Worm (Caenorhabditis elegans) whole organism, young adult: ENCODE data around the gene C14B9.2.

Source experiments
- B0019.2 ChIP-seq: fragments of 200-800 bp; sonication (Bioruptor generic); conservative IDR thresholded peaks from 2 replicates; pipeline ENCODE4 v1.3.6; 2022; ENCODE audit warnings: missing genetic modification reagents, missing genetic modification characterization, missing compliant biosample characterization
- B0035.1 ChIP-seq: sonication (generic microtip); optimal IDR thresholded peaks from 2 replicates; lab custom pipeline; 2016; ENCODE audit warnings: missing genetic modification characterization, mild to moderate bottlenecking, missing compliant biosample characterization, missing genotype, missing genetic modification reagents
- B0261.1 ChIP-seq: sonication (generic microtip); optimal IDR thresholded peaks from 2 replicates; lab custom pipeline; 2016; ENCODE audit warnings: mild to moderate bottlenecking, missing genetic modification characterization, moderate library complexity, missing compliant biosample characterization
- F23B12.7 ChIP-seq: sonication (generic microtip); optimal IDR thresholded peaks from 2 replicates; lab custom pipeline; 2017; ENCODE audit warnings: missing genetic modification characterization, mild to moderate bottlenecking, missing compliant biosample characterization, antibody characterized with exemption, moderate library complexity; ENCODE audit not compliant: insufficient read depth
- F57C9.4 ChIP-seq: sonication (generic microtip); optimal IDR thresholded peaks from 2 replicates; lab custom pipeline; 2017; ENCODE audit warnings: mild to moderate bottlenecking, missing genetic modification characterization, missing compliant biosample characterization
- T26A5.8 ChIP-seq: sonication (generic microtip); optimal IDR thresholded peaks from 2 replicates; lab custom pipeline; 2016; ENCODE audit warnings: missing genetic modification characterization, missing compliant biosample characterization
- Y53G8AR.9 ChIP-seq: fragments of 200-800 bp; sonication (Bioruptor generic); conservative IDR thresholded peaks from 2 replicates; pipeline ENCODE4 v1.3.6; 2022; ENCODE audit warnings: missing genetic modification reagents, missing genetic modification characterization, missing compliant biosample characterization
- Y79H2A.3 ChIP-seq: fragments of 200-800 bp; sonication (Bioruptor generic); conservative IDR thresholded peaks from 2 replicates; pipeline ENCODE4 v1.3.6; 2022; ENCODE audit warnings: missing genetic modification reagents, missing genetic modification characterization, missing compliant biosample characterization
- Y95B8A.8 ChIP-seq: fragments of 200-800 bp; sonication (Bioruptor generic); IDR thresholded peaks from 2 replicates; pipeline ENCODE4 v1.3.6; 2022; ENCODE audit warnings: missing genetic modification reagents, missing genetic modification characterization, missing compliant biosample characterization
- ZK185.1 ChIP-seq: sonication (generic microtip); optimal IDR thresholded peaks from 2 replicates; lab custom pipeline; 2016; ENCODE audit warnings: mild to moderate bottlenecking, missing genetic modification characterization, missing compliant biosample characterization; ENCODE audit not compliant: poor library complexity, severe bottlenecking
- attf-6 ChIP-seq: fragments of 200-800 bp; sonication (Bioruptor generic); IDR thresholded peaks from 2 replicates; pipeline ENCODE4 v1.3.6; 2022; ENCODE audit warnings: missing genetic modification reagents, missing genetic modification characterization, missing compliant biosample characterization
- bed-2 ChIP-seq: fragments of 200-800 bp; sonication (Bioruptor generic); IDR thresholded peaks from 2 replicates; pipeline ENCODE4 v1.3.6; 2022; ENCODE audit warnings: missing genetic modification reagents, missing genetic modification characterization, missing compliant biosample characterization
- cebp-1 ChIP-seq, 2 experiments: fragments of 200-800 bp in 1 of 2; sonication (Bioruptor generic) in 1 of 2; sonication (generic microtip) in 1 of 2; IDR thresholded peaks in 1 of 2; optimal IDR thresholded peaks in 1 of 2; 2 replicates each; pipeline versions ENCODE4 v1.3.6 to Lab custom; 2017 to 2022; ENCODE audit warnings: missing compliant biosample characterization in 2 of 2, missing genetic modification characterization in 2 of 2, mild to moderate bottlenecking in 1 of 2, missing genetic modification reagents in 1 of 2, moderate library complexity in 1 of 2
- ceh-100 ChIP-seq: fragments of 200-800 bp; sonication (Bioruptor generic); IDR thresholded peaks from 2 replicates; pipeline ENCODE4 v1.3.6; 2022; ENCODE audit warnings: missing genetic modification reagents, missing genetic modification characterization, missing compliant biosample characterization
- ceh-27 ChIP-seq: fragments of 200-800 bp; sonication (Bioruptor generic); optimal IDR thresholded peaks from 2 replicates; lab custom pipeline; 2018; ENCODE audit warnings: mild to moderate bottlenecking, missing genetic modification characterization, moderate library complexity, missing compliant biosample characterization
- ceh-40 ChIP-seq: fragments of 200-800 bp; sonication (Bioruptor generic); IDR thresholded peaks from 2 replicates; pipeline ENCODE4 v1.3.6; 2022; ENCODE audit warnings: missing genetic modification characterization, missing compliant biosample characterization
- ceh-58 ChIP-seq: fragments of 200-800 bp; sonication (Bioruptor generic); IDR thresholded peaks from 2 replicates; pipeline ENCODE4 v1.3.6; 2022; ENCODE audit warnings: missing genetic modification characterization, missing compliant biosample characterization
- chd-7 ChIP-seq: sonication (generic microtip); optimal IDR thresholded peaks from 2 replicates; lab custom pipeline; 2016; ENCODE audit warnings: mild to moderate bottlenecking, missing genetic modification characterization, moderate library complexity, missing compliant biosample characterization
- dpff-1 ChIP-seq: sonication (generic microtip); optimal IDR thresholded peaks from 2 replicates; lab custom pipeline; 2017; ENCODE audit warnings: mild to moderate bottlenecking, missing genetic modification characterization, missing compliant biosample characterization
- egl-18 ChIP-seq: fragments of 200-800 bp; sonication (Bioruptor generic); IDR thresholded peaks from 2 replicates; pipeline ENCODE4 v1.3.6; 2022; ENCODE audit warnings: missing genetic modification reagents, missing genetic modification characterization, missing compliant biosample characterization
- gei-17 ChIP-seq: fragments of 200-800 bp; sonication (Bioruptor generic); optimal IDR thresholded peaks from 2 replicates; lab custom pipeline; 2018; ENCODE audit warnings: mild to moderate bottlenecking, missing genetic modification characterization, missing compliant biosample characterization
- hmg-1.2 ChIP-seq: fragments of 200-800 bp; sonication (Bioruptor generic); IDR thresholded peaks from 2 replicates; pipeline ENCODE4 v1.3.6; 2022; ENCODE audit warnings: missing genetic modification reagents, missing genetic modification characterization, missing compliant biosample characterization
- let-526 ChIP-seq: fragments of 200-800 bp; sonication (Bioruptor generic); IDR thresholded peaks from 2 replicates; pipeline ENCODE4 v1.3.6; 2022; ENCODE audit warnings: missing genetic modification reagents, missing genetic modification characterization, missing compliant biosample characterization
- let-607 ChIP-seq, 2 experiments: fragments of 200-800 bp in 1 of 2; sonication (Bioruptor generic) in 1 of 2; sonication (generic microtip) in 1 of 2; optimal IDR thresholded peaks; 2 replicates each; lab custom pipeline; 2016 to 2018; ENCODE audit warnings: mild to moderate bottlenecking in 2 of 2, missing compliant biosample characterization in 2 of 2, missing genetic modification characterization in 2 of 2, moderate library complexity in 2 of 2, missing genotype in 1 of 2
- lin-54 ChIP-seq: fragments of 200-800 bp; sonication (Bioruptor generic); optimal IDR thresholded peaks from 2 replicates; lab custom pipeline; 2018; ENCODE audit warnings: mild to moderate bottlenecking, missing genetic modification characterization, missing compliant biosample characterization
- lir-1 ChIP-seq: fragments of 200-800 bp; sonication (Bioruptor generic); conservative IDR thresholded peaks from 2 replicates; pipeline ENCODE4 v1.3.6; 2022; ENCODE audit warnings: missing genetic modification reagents, missing genetic modification characterization, missing compliant biosample characterization
- madf-8 ChIP-seq: fragments of 200-800 bp; sonication (Bioruptor generic); conservative IDR thresholded peaks from 2 replicates; pipeline ENCODE4 v1.3.6; 2022; ENCODE audit warnings: missing genetic modification reagents, missing genetic modification characterization, missing compliant biosample characterization
- nfya-1 ChIP-seq: sonication (generic microtip); optimal IDR thresholded peaks from 2 replicates; lab custom pipeline; 2017; ENCODE audit warnings: antibody characterized with exemption, missing compliant biosample characterization, missing genetic modification characterization, borderline replicate concordance; ENCODE audit not compliant: insufficient read depth
- nfya-2 ChIP-seq: fragments of 200-800 bp; sonication (Bioruptor generic); IDR thresholded peaks from 2 replicates; pipeline ENCODE4 v1.3.6; 2022; ENCODE audit warnings: missing genetic modification reagents, missing genetic modification characterization, missing compliant biosample characterization
- nhr-120 ChIP-seq: fragments of 200-800 bp; sonication (Bioruptor generic); IDR thresholded peaks from 2 replicates; pipeline ENCODE4 v1.3.6; 2022; ENCODE audit warnings: missing genetic modification characterization, missing compliant biosample characterization
- nhr-27 ChIP-seq: fragments of 200-800 bp; sonication (Bioruptor generic); optimal IDR thresholded peaks from 2 replicates; lab custom pipeline; 2018; ENCODE audit warnings: mild to moderate bottlenecking, missing genetic modification characterization, moderate library complexity, missing compliant biosample characterization
- rec-8 ChIP-seq, 2 experiments: sonication (generic microtip); optimal IDR thresholded peaks; 2 replicates each; lab custom pipeline; 2016; ENCODE audit warnings: mild to moderate bottlenecking in 2 of 2, missing genetic modification characterization in 2 of 2, missing genetic modification reagents in 2 of 2, missing genotype in 2 of 2, missing biosample characterization in 1 of 2, missing compliant biosample characterization in 1 of 2, moderate library complexity in 1 of 2
- repo-1 ChIP-seq: sonication (generic microtip); optimal IDR thresholded peaks from 2 replicates; lab custom pipeline; 2017; ENCODE audit warnings: mild to moderate bottlenecking, missing genetic modification characterization, missing compliant biosample characterization
- sea-2 ChIP-seq: fragments of 200-800 bp; sonication (Bioruptor generic); IDR thresholded peaks from 2 replicates; pipeline ENCODE4 v1.3.6; 2022; ENCODE audit warnings: missing genetic modification characterization, missing compliant biosample characterization
- snpc-1.3 ChIP-seq: sonication (generic microtip); optimal IDR thresholded peaks from 2 replicates; lab custom pipeline; 2017; ENCODE audit warnings: missing genetic modification characterization, mild to moderate bottlenecking, missing compliant biosample characterization, antibody characterized with exemption, moderate library complexity, missing genotype, missing genetic modification reagents; ENCODE audit not compliant: insufficient read depth
- snpc-3.4 ChIP-seq: sonication (generic microtip); optimal IDR thresholded peaks from 2 replicates; lab custom pipeline; 2017; ENCODE audit warnings: missing genetic modification characterization, mild to moderate bottlenecking, missing compliant biosample characterization, antibody characterized with exemption, moderate library complexity, missing genotype, missing genetic modification reagents
- somi-1 ChIP-seq: fragments of 200-800 bp; sonication (Bioruptor generic); optimal IDR thresholded peaks from 2 replicates; lab custom pipeline; 2018; ENCODE audit warnings: mild to moderate bottlenecking, missing genetic modification characterization, missing compliant biosample characterization
- sptf-2 ChIP-seq: fragments of 200-800 bp; sonication (Bioruptor generic); optimal IDR thresholded peaks from 2 replicates; lab custom pipeline; 2018; ENCODE audit warnings: mild to moderate bottlenecking, missing genetic modification characterization, missing compliant biosample characterization
- tbp1 ChIP-seq: fragments of 200-800 bp; sonication (Bioruptor generic); optimal IDR thresholded peaks from 2 replicates; lab custom pipeline; 2018; ENCODE audit warnings: mild to moderate bottlenecking, missing genetic modification characterization, missing compliant biosample characterization
- tlf-1 ChIP-seq: fragments of 200-800 bp; sonication (Bioruptor generic); optimal IDR thresholded peaks from 2 replicates; lab custom pipeline; 2018; ENCODE audit warnings: mild to moderate bottlenecking, missing genetic modification characterization, missing compliant biosample characterization
- unc-130 ChIP-seq: sonication (generic microtip); optimal IDR thresholded peaks from 2 replicates; lab custom pipeline; 2016; ENCODE audit warnings: missing genetic modification reagents, missing genetic modification characterization, missing compliant biosample characterization
- unc-62 ChIP-seq: fragments of 150-350 bp; optimal IDR thresholded peaks from 2 replicates; lab custom pipeline; 2014; ENCODE audit warnings: missing biosample characterization, missing genetic modification reagents, missing genetic modification characterization
- ztf-25 ChIP-seq: fragments of 200-800 bp; sonication (Bioruptor generic); IDR thresholded peaks from 2 replicates; pipeline ENCODE4 v1.3.6; 2022; ENCODE audit warnings: missing genetic modification reagents, missing genetic modification characterization, missing compliant biosample characterization
- ztf-26 ChIP-seq: sonication (generic microtip); optimal IDR thresholded peaks from 2 replicates; lab custom pipeline; 2017; ENCODE audit warnings: missing genetic modification characterization, missing compliant biosample characterization
- ztf-6 ChIP-seq: fragments of 200-800 bp; sonication (Bioruptor generic); IDR thresholded peaks from 2 replicates; pipeline ENCODE4 v1.3.6; 2022; ENCODE audit warnings: missing genetic modification reagents, missing genetic modification characterization, missing compliant biosample characterization

Gene C14B9.2

ce11 chrIII:8109459-8110057, 23.9 kb upstream of the C14B9.2 start (continued):
- peak; percentile 55 for TF ChIP-seq repo-1 (tag; lab: Kevin White, UChicago)
- peak; percentile 59 for TF ChIP-seq ZK185.1
- TF ChIP-seq Y53G8AR.9 (GFP tag; lab: Robert Waterston, UW) = peak; percentile 64; the same call in 1 of the 2 replicates
- TF ChIP-seq let-607 (tag; optimal IDR thresholded peaks at IDR 0.05; lab: Kevin White, UChicago) = peak; percentile 39 to 67
- TF ChIP-seq attf-6 = peak; percentile 69; the same call in 1 of the 2 replicates
- TF ChIP-seq nhr-27 (tag; lab: Kevin White, UChicago) = no peak
- peak; percentile 39 for TF ChIP-seq sptf-2 (GFP tag; lab: Kevin White, UChicago)
- TF ChIP-seq chd-7 (tag; lab: Kevin White, UChicago) = peak; percentile 81
- no peak for TF ChIP-seq egl-18
- no peak for TF ChIP-seq cebp-1 (GFP tag; IDR thresholded peaks at IDR 0.05; lab: Robert Waterston, UW)
- TF ChIP-seq cebp-1 (tag; optimal IDR thresholded peaks at IDR 0.05; lab: Kevin White, UChicago) = peak; percentile 73
- TF ChIP-seq ceh-100 (GFP tag; lab: Robert Waterston, UW) = peak; percentile 57
- TF ChIP-seq ceh-27 (GFP tag; lab: Kevin White, UChicago) = peak; percentile 89
- TF ChIP-seq bed-2 = no peak
- no peak for TF ChIP-seq Y79H2A.3 (GFP tag; lab: Robert Waterston, UW)
- TF ChIP-seq nfya-2 (GFP tag; lab: Robert Waterston, UW) = 0 out of 2 replicates have a peak, but pooled peaks have one; percentile 20
- TF ChIP-seq ceh-58 (GFP tag; lab: Robert Waterston, UW) = no peak
- TF ChIP-seq ceh-40 (GFP tag; lab: Robert Waterston, UW) = 0 out of 2 replicates have a peak, but pooled peaks have one; percentile 57
- peak; percentile 62 for TF ChIP-seq B0035.1 (tag; lab: Kevin White, UChicago)
- TF ChIP-seq F57C9.4 = no peak
- no peak for TF ChIP-seq dpff-1 (tag; lab: Kevin White, UChicago)
- TF ChIP-seq lir-1 (GFP tag; lab: Robert Waterston, UW) = no peak
- TF ChIP-seq B0261.1 = peak; percentile 93
- no peak for TF ChIP-seq nhr-120 (GFP tag; lab: Robert Waterston, UW)
- 0 out of 2 replicates have a peak, but pooled peaks have one; percentile 46 for TF ChIP-seq B0019.2 (GFP tag; lab: Robert Waterston, UW)
- peak; percentile 69 for TF ChIP-seq snpc-1.3
- TF ChIP-seq gei-17 = peak; percentile 54
- TF ChIP-seq somi-1 (GFP tag; lab: Kevin White, UChicago) = no peak
- TF ChIP-seq tbp1 (GFP tag; lab: Kevin White, UChicago) = peak; percentile 99
- peak; percentile 42 for TF ChIP-seq unc-130
- TF ChIP-seq let-526 (GFP tag; lab: Robert Waterston, UW) = no peak
- TF ChIP-seq ztf-26 = peak; percentile 67
- peak; percentile 61 for TF ChIP-seq T26A5.8 (tag; lab: Kevin White, UChicago)
- peak; percentile 78 for TF ChIP-seq hmg-1.2 (GFP tag; lab: Robert Waterston, UW)
- no peak for TF ChIP-seq unc-62 (GFP tag; lab: Kevin White, UChicago)
- no peak for TF ChIP-seq nfya-1 (tag; lab: Kevin White, UChicago)
- TF ChIP-seq Y95B8A.8 (GFP tag; lab: Robert Waterston, UW) = peak; percentile 71; the same call in 1 of the 2 replicates
- peak; percentile 33 for TF ChIP-seq tlf-1 (GFP tag; lab: Kevin White, UChicago)
- TF ChIP-seq lin-54 (GFP tag; lab: Kevin White, UChicago) = peak; percentile 72
- TF ChIP-seq F23B12.7 = peak; percentile 91
- peak; percentile 83 for TF ChIP-seq ztf-25 (GFP tag; lab: Robert Waterston, UW)
- TF ChIP-seq sea-2 = peak; percentile 79; the same call in 1 of the 2 replicates
- peak; percentile 28; the same call in 1 of the 2 replicates for TF ChIP-seq madf-8
- peak; percentile 80 to 94 for TF ChIP-seq rec-8 (tag; optimal IDR thresholded peaks at IDR 0.05; lab: Kevin White, UChicago)
- peak; percentile 89 for TF ChIP-seq snpc-3.4 (tag; lab: Kevin White, UChicago)
- peak; percentile 83 for TF ChIP-seq ztf-6 (GFP tag; lab: Robert Waterston, UW)
